Fruit fly (Drosophila melanogaster) whole organism, pupa: ENCODE measurements around the gene sun.

Experiments
- CG10348 ChIP-seq: fragments of 200-800 bp; sonication (Bioruptor generic); IDR thresholded peaks from 2 replicates; pipeline ENCODE4 v1.3.6; 2022; ENCODE audit warnings: missing biosample characterization, missing genetic modification characterization
- CG12605 ChIP-seq: fragments of 200-800 bp; sonication (Bioruptor generic); IDR thresholded peaks from 2 replicates; pipeline ENCODE4 v1.3.6; 2022; ENCODE audit warnings: missing biosample characterization, missing genetic modification characterization
- CG13204 ChIP-seq: fragments of 200-800 bp; sonication (Bioruptor generic); optimal IDR thresholded peaks from 2 replicates; lab custom pipeline; 2018; ENCODE audit warnings: missing biosample characterization, mild to moderate bottlenecking, missing genetic modification characterization, moderate library complexity
- CG15710 ChIP-seq: fragments of 200-800 bp; sonication (Bioruptor generic); optimal IDR thresholded peaks from 2 replicates; lab custom pipeline; 2018; ENCODE audit warnings: missing biosample characterization, mild to moderate bottlenecking, missing genetic modification characterization, moderate library complexity
- CG17806 ChIP-seq: fragments of 200-800 bp; sonication (Bioruptor generic); optimal IDR thresholded peaks from 2 replicates; lab custom pipeline; 2018; ENCODE audit warnings: missing biosample characterization, mild to moderate bottlenecking, missing genetic modification characterization, moderate library complexity
- CG32121 ChIP-seq: fragments of 200-800 bp; sonication (Bioruptor generic); IDR thresholded peaks from 2 replicates; pipeline ENCODE4 v1.3.6; 2022; ENCODE audit warnings: missing biosample characterization, missing genetic modification characterization
- CG34367 ChIP-seq: fragments of 200-800 bp; sonication (Bioruptor generic); optimal IDR thresholded peaks from 2 replicates; lab custom pipeline; 2018; ENCODE audit warnings: missing biosample characterization, mild to moderate bottlenecking, missing genetic modification characterization
- CG4496 ChIP-seq: fragments of 200-800 bp; sonication (Bioruptor generic); IDR thresholded peaks from 3 replicates; pipeline ENCODE4 v1.3.6; 2022; ENCODE audit warnings: missing biosample characterization, missing genetic modification characterization
- CG8159 ChIP-seq: fragments of 200-800 bp; sonication (Bioruptor generic); optimal IDR thresholded peaks from 3 replicates; lab custom pipeline; 2018; ENCODE audit warnings: missing biosample characterization, mild to moderate bottlenecking, missing genetic modification characterization, moderate library complexity
- CG8301 ChIP-seq: fragments of 200-800 bp; sonication (Bioruptor generic); optimal IDR thresholded peaks from 2 replicates; lab custom pipeline; 2018; ENCODE audit warnings: missing biosample characterization, mild to moderate bottlenecking, missing genetic modification characterization
- CG9948 ChIP-seq: fragments of 200-800 bp; sonication (Bioruptor generic); optimal IDR thresholded peaks from 2 replicates; lab custom pipeline; 2018; ENCODE audit warnings: missing biosample characterization, mild to moderate bottlenecking, missing genetic modification characterization, moderate library complexity
- D1 ChIP-seq: fragments of 200-800 bp; sonication (Bioruptor generic); optimal IDR thresholded peaks from 2 replicates; lab custom pipeline; 2018; ENCODE audit warnings: missing biosample characterization, mild to moderate bottlenecking, missing genetic modification characterization, moderate library complexity
- EcR ChIP-seq: fragments of 200-800 bp; sonication (Bioruptor generic); optimal IDR thresholded peaks from 3 replicates; lab custom pipeline; 2019; ENCODE audit warnings: missing biosample characterization, missing genetic modification characterization, mild to moderate bottlenecking, moderate library complexity, missing genetic modification reagents
- Ets98B ChIP-seq: fragments of 200-800 bp; sonication (Bioruptor generic); IDR thresholded peaks from 2 replicates; pipeline ENCODE4 v1.3.6; 2022; ENCODE audit warnings: missing biosample characterization, missing genetic modification characterization
- Pif1A ChIP-seq: fragments of 200-800 bp; sonication (Bioruptor generic); optimal IDR thresholded peaks from 3 replicates; lab custom pipeline; 2016; ENCODE audit warnings: missing biosample characterization, missing genetic modification characterization
- Pif1B ChIP-seq: fragments of 200-800 bp; sonication (Bioruptor generic); optimal IDR thresholded peaks from 3 replicates; lab custom pipeline; 2016; ENCODE audit warnings: missing biosample characterization, missing genetic modification characterization
- Snoo ChIP-seq: fragments of 200-800 bp; sonication (Bioruptor generic); optimal IDR thresholded peaks from 3 replicates; lab custom pipeline; 2017; ENCODE audit warnings: missing biosample characterization, mild to moderate bottlenecking, missing genetic modification characterization, inconsistent platforms
- fd96Ca ChIP-seq: fragments of 200-800 bp; sonication (Bioruptor generic); IDR thresholded peaks from 3 replicates; pipeline ENCODE4 v1.3.6; 2022; ENCODE audit warnings: missing biosample characterization, missing genetic modification characterization
- gl ChIP-seq: fragments of 200-800 bp; sonication (Bioruptor generic); optimal IDR thresholded peaks from 2 replicates; lab custom pipeline; 2018; ENCODE audit warnings: missing biosample characterization, mild to moderate bottlenecking, missing genetic modification characterization
- rn ChIP-seq: fragments of 200-800 bp; sonication (Bioruptor generic); IDR thresholded peaks from 2 replicates; pipeline ENCODE4 v1.3.6; 2022; ENCODE audit warnings: missing biosample characterization, missing genetic modification characterization

Gene sun

DNA sequence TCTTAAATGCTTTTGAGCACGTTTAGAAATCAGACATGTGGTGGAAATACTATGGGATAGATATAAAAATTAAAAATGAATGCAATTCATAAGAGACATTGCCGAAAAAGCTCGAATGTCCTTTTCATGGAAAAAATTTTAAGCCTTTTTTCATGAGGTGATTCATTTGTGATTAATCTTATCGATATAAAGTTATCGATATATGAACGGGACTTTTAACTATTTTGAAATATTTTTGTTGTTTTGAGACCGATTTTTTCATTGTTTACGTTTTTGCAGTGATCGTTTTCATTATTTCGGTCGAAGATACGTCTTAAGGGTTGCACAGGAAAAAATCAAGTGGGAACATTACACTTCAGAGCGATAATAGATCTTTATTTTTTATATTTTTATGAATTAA lies 10.3 kb upstream of the sun start, which contains the start of gene AlkB:
Gene AlkB (minus strand): TSS at position 101 of the 400 bp plus-strand sequence.
- no peak for TF ChIP-seq CG8159
- no peak for TF ChIP-seq EcR

DNA sequence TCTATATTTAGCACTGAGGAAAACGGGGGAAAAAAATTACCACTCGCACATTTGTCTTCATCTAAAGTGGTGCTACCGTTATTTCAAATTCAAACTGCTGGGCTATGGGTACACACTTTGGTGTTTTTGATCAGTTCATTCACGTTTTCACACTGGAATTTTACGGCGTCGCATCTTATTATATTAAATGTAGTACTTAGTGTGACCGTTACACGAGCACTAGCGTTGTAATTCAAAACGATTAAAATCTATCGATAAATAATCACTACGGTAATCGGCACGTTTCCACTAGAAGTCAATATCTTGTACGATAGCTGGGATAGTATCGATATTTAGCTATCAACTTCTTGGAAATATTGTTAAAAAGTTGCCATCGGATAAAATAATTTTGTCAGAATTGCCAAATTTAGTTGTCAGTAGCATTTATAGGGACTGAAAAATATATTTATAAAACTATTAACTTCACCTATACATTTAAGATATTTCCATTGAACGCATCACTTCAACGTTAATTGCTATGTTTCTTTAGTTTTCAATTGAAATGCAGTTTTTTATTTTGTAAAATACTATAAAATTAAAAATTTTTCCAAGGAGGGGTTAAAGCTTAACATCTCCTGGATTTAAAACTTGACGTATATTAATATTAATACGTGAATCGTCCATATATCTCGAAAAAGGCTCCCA lies 8.7 kb upstream of the sun start, which contains the start of the genes CG46440 and Myb:
Gene CG46440 (minus strand): TSS at position 223 of the 684 bp plus-strand sequence.
Gene Myb (minus strand): TSS at position 223 of the 684 bp plus-strand sequence.
- TF ChIP-seq Pif1B (GFP tag; lab: Kevin White, UChicago) = no peak
- no peak for TF ChIP-seq CG15710 (tag; lab: Kevin White, UChicago)
- TF ChIP-seq EcR = no peak
- TF ChIP-seq fd96Ca (GFP tag; lab: Robert Waterston, UW) = no peak
- TF ChIP-seq rn (GFP tag; lab: Robert Waterston, UW) = no peak
- TF ChIP-seq CG32121 = no peak
- 0 out of 3 replicates have a peak, but pooled peaks have one; percentile 29 for TF ChIP-seq CG4496 (GFP tag; lab: Robert Waterston, UW)
- TF ChIP-seq Ets98B (GFP tag; lab: Robert Waterston, UW) = 0 out of 2 replicates have a peak, but pooled peaks have one; percentile 7

DNA sequence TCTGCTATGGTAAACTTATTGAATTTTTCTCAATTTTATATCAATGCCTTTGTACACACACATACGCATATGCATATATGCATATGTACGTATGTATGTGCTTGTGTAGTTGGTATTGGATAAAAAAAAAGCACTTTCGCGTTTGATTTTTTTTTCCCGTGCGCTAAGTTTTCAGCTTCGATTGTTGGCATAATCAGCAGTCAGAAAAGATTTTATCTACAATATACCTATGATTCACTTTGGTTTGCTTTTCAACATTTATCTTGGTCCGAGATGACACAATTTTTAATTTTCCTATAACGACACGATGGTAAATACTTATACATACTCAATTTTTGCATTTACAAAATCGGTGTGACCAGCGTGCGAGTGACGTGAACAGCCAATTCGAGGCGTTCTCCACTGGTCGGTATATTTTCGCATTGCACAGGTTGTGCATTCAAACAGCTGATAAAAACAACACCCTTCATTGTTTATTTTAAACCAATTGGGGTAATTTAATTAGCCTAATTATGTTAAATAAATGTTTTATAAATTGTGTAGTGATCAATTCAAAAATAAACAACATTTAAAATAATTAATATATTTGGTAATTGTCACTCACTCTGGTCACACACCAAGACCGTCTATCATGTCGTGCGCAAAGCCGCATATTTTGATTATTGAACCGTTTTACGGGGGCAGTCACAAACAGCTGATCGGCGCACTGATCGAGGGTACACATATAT lies 3.9 kb upstream of the sun start, which contains the start of the genes UBL3 and CG15914:
Gene UBL3 (minus strand): TSS at position 361 of the 728 bp plus-strand sequence.
Gene CG15914 (plus strand): TSS at position 607 of the 728 bp plus-strand sequence.
- TF ChIP-seq CG9948 (tag; lab: Kevin White, UChicago) (no peak), rn (GFP tag; lab: Robert Waterston, UW) (no peak), Pif1B (GFP tag; lab: Kevin White, UChicago) (peak; percentile 25), CG10348 (GFP tag; lab: Robert Waterston, UW) (no peak)

DNA sequence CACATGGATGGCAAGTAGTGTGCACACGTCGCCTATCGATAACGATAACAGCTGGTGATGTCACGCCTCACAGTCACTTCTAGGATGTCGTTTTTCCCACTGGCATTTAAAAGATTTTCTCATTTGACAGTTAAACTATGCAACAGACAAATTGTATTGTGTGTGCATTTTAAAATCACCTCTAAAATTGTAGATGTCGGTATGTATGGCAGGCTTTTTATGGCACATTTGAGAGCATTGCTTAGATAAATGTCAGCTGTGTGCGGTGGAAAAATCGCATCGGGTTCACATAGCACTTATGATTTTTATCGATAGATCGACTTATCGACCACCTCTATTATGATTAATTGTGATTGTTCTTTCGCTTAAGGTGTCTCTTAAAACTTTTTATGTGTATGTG lies 4.9 kb downstream of the sun start, which contains the start of the genes ArgRS and CG8578:
Gene ArgRS (minus strand): TSS at position 7 of the 400 bp plus-strand sequence.
Gene CG8578 (plus strand): TSS at position 338 of the 400 bp plus-strand sequence.
- TF ChIP-seq CG15710 (tag; lab: Kevin White, UChicago) (peak; percentile 22), CG32121 (peak; percentile 47; the same call in 1 of the 2 replicates), CG9948 (tag; lab: Kevin White, UChicago) (peak; percentile 3), CG4496 (GFP tag; lab: Robert Waterston, UW) (peak; percentile 82), Snoo (peak; percentile 60), CG34367 (tag; lab: Kevin White, UChicago) (no peak), rn (GFP tag; lab: Robert Waterston, UW) (peak; percentile 55), Pif1B (GFP tag; lab: Kevin White, UChicago) (peak; percentile 52), Pif1A (GFP tag; lab: Kevin White, UChicago) (no peak), Ets98B (GFP tag; lab: Robert Waterston, UW) (no peak)

DNA sequence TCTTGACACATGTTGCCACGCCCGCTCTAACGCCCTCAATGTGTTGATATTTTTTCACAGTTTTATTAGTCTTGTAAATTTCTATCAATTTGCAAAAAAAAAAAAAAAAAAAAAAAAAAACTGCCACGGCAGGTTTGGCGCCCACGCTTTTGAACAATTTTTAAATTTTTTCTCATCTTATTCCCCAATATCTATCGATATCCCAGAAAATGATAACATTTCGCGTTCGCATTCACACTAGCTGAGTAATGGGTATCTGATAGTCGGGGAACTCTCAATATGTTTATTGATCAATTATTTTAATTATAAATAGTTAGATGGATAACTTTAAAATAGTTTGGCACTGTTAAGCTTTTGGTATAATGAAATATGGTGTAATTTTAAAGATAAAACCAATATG lies 7.7 kb downstream of the sun start:
- no peak for TF ChIP-seq fd96Ca (GFP tag; lab: Robert Waterston, UW)
- no peak for TF ChIP-seq CG17806
- TF ChIP-seq rn (GFP tag; lab: Robert Waterston, UW) = no peak
- no peak for TF ChIP-seq CG8159
- no peak for TF ChIP-seq gl (tag; lab: Kevin White, UChicago)
- TF ChIP-seq CG4496 (GFP tag; lab: Robert Waterston, UW) = no peak
- TF ChIP-seq Pif1A (GFP tag; lab: Kevin White, UChicago) = no peak
- TF ChIP-seq CG13204 (GFP tag; lab: Kevin White, UChicago) = no peak
- no peak for TF ChIP-seq CG9948 (tag; lab: Kevin White, UChicago)
- no peak for TF ChIP-seq CG8301
- no peak for TF ChIP-seq D1 (tag; lab: Kevin White, UChicago)
- no peak for TF ChIP-seq CG15710 (tag; lab: Kevin White, UChicago)
- no peak for TF ChIP-seq CG12605 (GFP tag; lab: Robert Waterston, UW)
- TF ChIP-seq Ets98B (GFP tag; lab: Robert Waterston, UW) = no peak

DNA sequence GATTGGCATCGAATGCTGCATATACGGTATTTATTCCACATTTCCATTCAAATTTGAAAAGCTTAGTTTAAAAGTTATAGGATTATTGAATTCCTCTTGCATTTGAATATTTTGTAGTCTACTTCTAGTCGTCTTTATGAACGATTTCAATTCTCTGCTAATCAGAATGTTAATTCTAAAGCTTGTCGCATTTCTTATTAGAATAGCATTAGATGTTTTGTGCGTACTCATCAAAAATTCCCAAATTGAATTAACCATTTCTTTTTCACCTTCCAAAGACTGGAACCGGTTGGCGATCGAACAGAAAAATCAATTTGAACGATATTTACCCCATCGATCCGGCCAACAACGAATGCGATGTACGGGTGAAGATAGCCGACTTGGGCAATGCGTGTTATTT lies 9.1 kb downstream of the sun start:
- TF ChIP-seq CG32121 = no peak
- no peak for TF ChIP-seq Ets98B (GFP tag; lab: Robert Waterston, UW)
- TF ChIP-seq Snoo = no peak
- TF ChIP-seq CG34367 (tag; lab: Kevin White, UChicago) = no peak
- no peak for TF ChIP-seq rn (GFP tag; lab: Robert Waterston, UW)
- TF ChIP-seq CG8301 = no peak
- TF ChIP-seq CG17806 = no peak

DNA sequence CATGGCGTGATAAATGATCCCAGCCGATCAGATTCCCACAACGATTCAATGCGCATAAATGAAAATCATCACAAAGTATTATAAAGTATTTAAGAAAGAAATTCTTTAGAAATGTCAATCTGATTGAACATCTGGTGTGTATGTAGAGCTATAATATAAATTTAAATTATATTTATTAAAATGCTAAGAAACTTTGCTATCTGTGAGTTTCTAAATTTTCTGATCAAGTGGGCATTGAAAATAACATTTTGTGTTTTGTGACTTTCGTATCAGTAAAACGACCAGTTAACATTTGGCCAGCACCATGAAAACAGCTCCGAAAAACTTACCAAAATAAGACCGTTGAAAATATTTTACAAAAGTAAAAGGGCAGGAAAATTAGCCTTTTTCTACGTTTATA lies 11.5 kb downstream of the sun start, which contains the start of gene CG8565:
Gene CG8565 (plus strand): TSS at position 301 of the 400 bp plus-strand sequence.
- no peak for TF ChIP-seq gl (tag; lab: Kevin White, UChicago)
- TF ChIP-seq Pif1A (GFP tag; lab: Kevin White, UChicago) = no peak
- no peak for TF ChIP-seq EcR
- TF ChIP-seq rn (GFP tag; lab: Robert Waterston, UW) = no peak
- TF ChIP-seq CG8159 = no peak
- no peak for TF ChIP-seq CG17806
- no peak for TF ChIP-seq D1 (tag; lab: Kevin White, UChicago)
- no peak for TF ChIP-seq CG9948 (tag; lab: Kevin White, UChicago)
- TF ChIP-seq CG10348 (GFP tag; lab: Robert Waterston, UW) = no peak
- no peak for TF ChIP-seq Ets98B (GFP tag; lab: Robert Waterston, UW)
- no peak for TF ChIP-seq CG15710 (tag; lab: Kevin White, UChicago)
- no peak for TF ChIP-seq CG8301
- TF ChIP-seq Pif1B (GFP tag; lab: Kevin White, UChicago) = no peak
- no peak for TF ChIP-seq fd96Ca (GFP tag; lab: Robert Waterston, UW)
- TF ChIP-seq CG34367 (tag; lab: Kevin White, UChicago) = no peak
